Worm (Caenorhabditis elegans) whole organism, L4 larva: ENCODE data around the gene T07A9.15.
A peak's percentile ranks its signal among the peaks of the same experiment; 100 is the strongest.

ENCODE experiments used
- D1046.2 ChIP-seq: fragments of 200-800 bp; sonication (Bioruptor generic); IDR thresholded peaks from 2 replicates; pipeline ENCODE4 v1.3.6; 2022; ENCODE audit warnings: missing genetic modification characterization, missing compliant biosample characterization
- F10B5.3 ChIP-seq: sonication (generic microtip); optimal IDR thresholded peaks from 2 replicates; lab custom pipeline; 2016; ENCODE audit warnings: mild to moderate bottlenecking, missing genetic modification characterization, missing compliant biosample characterization
- F26F4.8 ChIP-seq: fragments of 200-800 bp; sonication (Bioruptor generic); conservative IDR thresholded peaks from 2 replicates; pipeline ENCODE4 v1.3.6; 2022; ENCODE audit warnings: missing genetic modification characterization, missing compliant biosample characterization
- R02D3.7 ChIP-seq: fragments of 150-350 bp; sonication (generic microtip); optimal IDR thresholded peaks from 3 replicates; lab custom pipeline; 2014; ENCODE audit warnings: missing biosample characterization, missing genetic modification characterization
- T26A8.4 ChIP-seq: fragments of 200-800 bp; sonication (Bioruptor generic); IDR thresholded peaks from 2 replicates; pipeline ENCODE4 v1.3.6; 2022; ENCODE audit warnings: missing genetic modification characterization, missing compliant biosample characterization
- Y5F2A.4 ChIP-seq: fragments of 200-800 bp; sonication (Bioruptor generic); optimal IDR thresholded peaks from 2 replicates; lab custom pipeline; 2018; ENCODE audit warnings: mild to moderate bottlenecking, missing genetic modification characterization, missing compliant biosample characterization
- Y75B8A.6 ChIP-seq: fragments of 200-800 bp; sonication (Bioruptor generic); IDR thresholded peaks from 2 replicates; pipeline ENCODE4 v1.3.6; 2022; ENCODE audit warnings: missing genetic modification reagents, missing genetic modification characterization, missing compliant biosample characterization
- ZK337.2 ChIP-seq: fragments of 200-800 bp; sonication (Bioruptor generic); IDR thresholded peaks from 2 replicates; pipeline ENCODE4 v1.3.6; 2022; ENCODE audit warnings: missing genetic modification reagents, missing genetic modification characterization, missing compliant biosample characterization
- aly-2 ChIP-seq: sonication (generic microtip); optimal IDR thresholded peaks from 2 replicates; lab custom pipeline; 2018; ENCODE audit warnings: missing biosample characterization, missing genetic modification characterization
- ceh-20 ChIP-seq: fragments of 200-800 bp; sonication (Bioruptor generic); IDR thresholded peaks from 2 replicates; pipeline ENCODE4 v1.3.6; 2022; ENCODE audit warnings: missing genetic modification reagents, missing genetic modification characterization, missing compliant biosample characterization
- ceh-28 ChIP-seq: fragments of 150-350 bp; optimal IDR thresholded peaks from 2 replicates; lab custom pipeline; 2014; ENCODE audit warnings: missing biosample characterization, missing genetic modification reagents, missing genetic modification characterization
- ceh-32 ChIP-seq: sonication (generic microtip); optimal IDR thresholded peaks from 2 replicates; lab custom pipeline; 2016; ENCODE audit warnings: mild to moderate bottlenecking, missing genetic modification characterization, missing compliant biosample characterization; ENCODE audit not compliant: poor library complexity
- ceh-44 ChIP-seq: fragments of 200-800 bp; sonication (Bioruptor generic); IDR thresholded peaks from 2 replicates; pipeline ENCODE4 v1.3.6; 2022; ENCODE audit warnings: missing genetic modification reagents, missing genetic modification characterization, missing compliant biosample characterization
- ceh-82 ChIP-seq: sonication (generic microtip); optimal IDR thresholded peaks from 2 replicates; lab custom pipeline; 2017; ENCODE audit warnings: missing biosample characterization, missing genetic modification characterization
- daf-8 ChIP-seq: fragments of 200-800 bp; sonication (Bioruptor generic); IDR thresholded peaks from 2 replicates; pipeline ENCODE4 v1.3.6; 2022; ENCODE audit warnings: missing genetic modification characterization, missing compliant biosample characterization
- dmd-8 ChIP-seq: fragments of 200-800 bp; sonication (Bioruptor generic); IDR thresholded peaks from 2 replicates; pipeline ENCODE4 v1.3.6; 2022; ENCODE audit warnings: missing genetic modification characterization, missing compliant biosample characterization
- dpl-1 ChIP-seq: fragments of 150-350 bp; optimal IDR thresholded peaks from 2 replicates; lab custom pipeline; 2014; ENCODE audit warnings: missing biosample characterization, missing genetic modification reagents, missing genetic modification characterization
- duxl-1 ChIP-seq: sonication (generic microtip); optimal IDR thresholded peaks from 2 replicates; lab custom pipeline; 2016; ENCODE audit warnings: mild to moderate bottlenecking, missing genetic modification characterization, moderate library complexity, missing compliant biosample characterization; ENCODE audit not compliant: poor library complexity
- egl-27 ChIP-seq: sonication (generic microtip); optimal IDR thresholded peaks from 3 replicates; lab custom pipeline; 2017; ENCODE audit warnings: missing biosample characterization, missing genetic modification reagents, missing genetic modification characterization
- egl-43 ChIP-seq: fragments of 200-800 bp; sonication (Bioruptor generic); IDR thresholded peaks from 2 replicates; pipeline ENCODE4 v1.3.6; 2022; ENCODE audit warnings: missing genetic modification reagents, missing genetic modification characterization, missing compliant biosample characterization
- hlh-11 ChIP-seq: fragments of 200-800 bp; sonication (Bioruptor generic); optimal IDR thresholded peaks from 2 replicates; lab custom pipeline; 2018; ENCODE audit warnings: mild to moderate bottlenecking, missing genetic modification characterization, missing compliant biosample characterization
- hmg-1.1 ChIP-seq: fragments of 200-800 bp; sonication (Bioruptor generic); IDR thresholded peaks from 2 replicates; pipeline ENCODE4 v1.3.6; 2022; ENCODE audit warnings: missing genetic modification reagents, missing genetic modification characterization, missing compliant biosample characterization
- jun-1 ChIP-seq: fragments of 150-350 bp; optimal IDR thresholded peaks from 2 replicates; lab custom pipeline; 2014; ENCODE audit warnings: missing biosample characterization, missing genetic modification reagents, missing genetic modification characterization
- lim-7 ChIP-seq: fragments of 200-800 bp; sonication (Bioruptor generic); IDR thresholded peaks from 2 replicates; pipeline ENCODE4 v1.3.6; 2022; ENCODE audit warnings: missing genetic modification characterization, missing compliant biosample characterization
- lin-39 ChIP-seq: fragments of 150-350 bp; optimal IDR thresholded peaks from 2 replicates; lab custom pipeline; 2014; ENCODE audit warnings: missing biosample characterization, missing genetic modification reagents, missing genetic modification characterization
- lsy-2 ChIP-seq, 2 experiments: fragments of 150-350 bp in 1 of 2; sonication (generic microtip) in 1 of 2; optimal IDR thresholded peaks; 2 replicates each; lab custom pipeline; 2014 to 2017; ENCODE audit warnings: missing biosample characterization in 2 of 2, missing genetic modification characterization in 2 of 2
- madf-5 ChIP-seq, 2 experiments: fragments of 200-800 bp; sonication (Bioruptor generic); IDR thresholded peaks; 2 replicates each; pipeline ENCODE4 v1.3.6; 2022; ENCODE audit warnings: missing compliant biosample characterization in 2 of 2, missing genetic modification characterization in 2 of 2
- madf-9 ChIP-seq: fragments of 200-800 bp; sonication (Bioruptor generic); conservative IDR thresholded peaks from 2 replicates; pipeline ENCODE4 v1.3.6; 2022; ENCODE audit warnings: missing genetic modification reagents, missing genetic modification characterization, missing compliant biosample characterization
- mdl-1 ChIP-seq, 2 experiments: fragments of 150-350 bp in 1 of 2; sonication (generic microtip) in 1 of 2; optimal IDR thresholded peaks; 2 replicates each; lab custom pipeline; 2014 to 2017; ENCODE audit warnings: missing biosample characterization in 2 of 2, missing genetic modification characterization in 2 of 2
- mdt-29 ChIP-seq: fragments of 200-800 bp; sonication (Bioruptor generic); IDR thresholded peaks from 2 replicates; pipeline ENCODE4 v1.3.6; 2022; ENCODE audit warnings: missing genetic modification reagents, missing genetic modification characterization, missing compliant biosample characterization
- nhr-102 ChIP-seq: sonication (generic microtip); optimal IDR thresholded peaks from 2 replicates; lab custom pipeline; 2016; ENCODE audit warnings: mild to moderate bottlenecking, missing genetic modification characterization, moderate library complexity, missing compliant biosample characterization
- nhr-11 ChIP-seq: fragments of 150-350 bp; optimal IDR thresholded peaks from 2 replicates; lab custom pipeline; 2014; ENCODE audit warnings: missing biosample characterization, missing genetic modification characterization
- nhr-111 ChIP-seq: fragments of 200-800 bp; sonication (Bioruptor generic); optimal IDR thresholded peaks from 2 replicates; lab custom pipeline; 2018; ENCODE audit warnings: mild to moderate bottlenecking, missing genetic modification characterization, missing compliant biosample characterization
- nhr-28 ChIP-seq: fragments of 150-350 bp; optimal IDR thresholded peaks from 2 replicates; lab custom pipeline; 2014; ENCODE audit warnings: missing biosample characterization, missing genetic modification characterization
- nhr-42 ChIP-seq: fragments of 200-800 bp; sonication (Bioruptor generic); IDR thresholded peaks from 2 replicates; pipeline ENCODE4 v1.3.6; 2022; ENCODE audit warnings: missing genetic modification characterization, missing compliant biosample characterization
- nhr-48 ChIP-seq: sonication (generic microtip); optimal IDR thresholded peaks from 2 replicates; lab custom pipeline; 2016; ENCODE audit warnings: mild to moderate bottlenecking, missing genetic modification characterization, missing compliant biosample characterization
- nhr-6 ChIP-seq: fragments of 150-350 bp; optimal IDR thresholded peaks from 2 replicates; lab custom pipeline; 2014; ENCODE audit warnings: missing biosample characterization, missing genetic modification characterization
- nhr-76 ChIP-seq: fragments of 150-350 bp; optimal IDR thresholded peaks from 2 replicates; lab custom pipeline; 2014; ENCODE audit warnings: missing biosample characterization, missing genetic modification characterization
- pha-4 ChIP-seq, 2 experiments: fragments of 150-350 bp in 1 of 2; fragments of 200-800 bp in 1 of 2; sonication (Bioruptor generic) in 1 of 2; IDR thresholded peaks in 1 of 2; optimal IDR thresholded peaks in 1 of 2; 2 replicates each; pipeline versions ENCODE4 v1.3.6 to Lab custom; 2014 to 2022; ENCODE audit warnings: missing genetic modification characterization in 2 of 2, missing genetic modification reagents in 2 of 2, missing biosample characterization in 1 of 2, missing compliant biosample characterization in 1 of 2
- php-3 ChIP-seq: fragments of 200-800 bp; sonication (Bioruptor generic); IDR thresholded peaks from 2 replicates; pipeline ENCODE4 v1.3.6; 2022; ENCODE audit warnings: missing genetic modification reagents, missing genetic modification characterization, missing compliant biosample characterization
- pqm-1 ChIP-seq: sonication (generic microtip); optimal IDR thresholded peaks from 2 replicates; lab custom pipeline; 2017; ENCODE audit warnings: missing biosample characterization, missing genetic modification characterization
- skn-1 ChIP-seq: fragments of 150-350 bp; optimal IDR thresholded peaks from 2 replicates; lab custom pipeline; 2014; ENCODE audit warnings: missing biosample characterization, missing genetic modification characterization
- snpc-4 ChIP-seq: fragments of 150-350 bp; optimal IDR thresholded peaks from 2 replicates; lab custom pipeline; 2014; ENCODE audit warnings: missing biosample characterization, missing genetic modification characterization
- spr-1 ChIP-seq: sonication (generic microtip); optimal IDR thresholded peaks from 2 replicates; lab custom pipeline; 2016; ENCODE audit warnings: mild to moderate bottlenecking, missing genetic modification characterization, missing compliant biosample characterization
- tag-97 ChIP-seq: fragments of 200-800 bp; sonication (Bioruptor generic); IDR thresholded peaks from 2 replicates; pipeline ENCODE4 v1.3.6; 2022; ENCODE audit warnings: missing genetic modification characterization, missing compliant biosample characterization
- unc-39 ChIP-seq: sonication (generic microtip); optimal IDR thresholded peaks from 2 replicates; lab custom pipeline; 2017; ENCODE audit warnings: missing biosample characterization, missing genetic modification characterization
- unc-62 ChIP-seq, 3 experiments: fragments of 150-350 bp in 1 of 3; sonication (generic microtip); optimal IDR thresholded peaks in 2 of 3; peaks in 1 of 3; 1 replicate in 1 of 3; 2 replicates in 2 of 3; lab custom pipeline; 2014 to 2017; ENCODE audit warnings: missing biosample characterization in 3 of 3, missing genetic modification characterization in 3 of 3, missing genetic modification reagents in 3 of 3, missing genotype in 1 of 3
- vab-7 ChIP-seq: fragments of 200-800 bp; sonication (Bioruptor generic); IDR thresholded peaks from 2 replicates; pipeline ENCODE4 v1.3.6; 2022; ENCODE audit warnings: missing genetic modification reagents, missing genetic modification characterization, missing compliant biosample characterization
- zag-1 ChIP-seq: fragments of 150-350 bp; optimal IDR thresholded peaks from 2 replicates; lab custom pipeline; 2014; ENCODE audit warnings: missing biosample characterization, missing genetic modification characterization
- zip-11 ChIP-seq: fragments of 200-800 bp; sonication (Bioruptor generic); IDR thresholded peaks from 2 replicates; pipeline ENCODE4 v1.3.6; 2022; ENCODE audit warnings: missing genetic modification characterization, missing compliant biosample characterization
- ztf-7 ChIP-seq: fragments of 150-350 bp; optimal IDR thresholded peaks from 2 replicates; lab custom pipeline; 2014; ENCODE audit warnings: missing biosample characterization, missing genetic modification characterization

The T07A9.15 gene

DNA sequence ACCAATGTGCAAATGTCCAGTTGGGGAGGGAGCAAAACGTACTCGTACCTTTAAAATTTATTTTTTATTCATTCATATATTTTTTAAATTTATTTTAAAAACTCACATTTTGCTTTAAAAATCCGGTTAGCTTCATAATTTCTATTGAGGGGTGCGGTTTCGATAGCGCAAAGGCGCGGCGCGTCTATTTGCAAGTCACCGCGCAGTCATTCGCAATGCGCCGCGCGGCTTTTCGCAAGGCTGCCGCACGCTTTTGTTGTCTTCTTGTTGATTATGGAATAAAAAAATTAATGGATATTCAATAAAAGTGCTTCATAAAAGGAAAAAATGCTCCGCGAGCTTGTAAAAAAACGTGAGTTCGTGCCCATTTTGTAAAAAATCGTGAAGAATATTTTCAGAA lies 3.1 kb downstream of the T07A9.15 start, which contains the start of the genes ears-2 and uncp-18 (continued):
- TF ChIP-seq pha-4 (GFP tag; IDR thresholded peaks at IDR 0.05; lab: Robert Waterston, UW) (peak; percentile 90), pha-4 (tag; optimal IDR thresholded peaks at IDR 0.05; lab: Kevin White, UChicago) (no peak), egl-43 (peak; percentile 88), F10B5.3 (tag; lab: Kevin White, UChicago) (peak; percentile 55), nhr-111 (GFP tag; lab: Kevin White, UChicago) (no peak), mdt-29 (GFP tag; lab: Robert Waterston, UW) (peak; percentile 73), ceh-44 (peak; percentile 89), zip-11 (GFP tag; lab: Robert Waterston, UW) (no peak), zag-1 (tag; lab: Kevin White, UChicago) (no peak), spr-1 (tag; lab: Kevin White, UChicago) (peak; percentile 90), nhr-11 (tag; lab: Kevin White, UChicago) (no peak), php-3 (GFP tag; lab: Robert Waterston, UW) (peak; percentile 71; the same call in 1 of the 2 replicates), nhr-76 (tag; lab: Kevin White, UChicago) (no peak), F26F4.8 (no peak), hlh-11 (tag; lab: Kevin White, UChicago) (peak; percentile 83), pqm-1 (tag; lab: Kevin White, UChicago) (peak; percentile 54), vab-7 (GFP tag; lab: Robert Waterston, UW) (peak; percentile 98), T26A8.4 (GFP tag; lab: Robert Waterston, UW) (peak; percentile 90), dmd-8 (GFP tag; lab: Robert Waterston, UW) (no peak), madf-5 (GFP tag; IDR thresholded peaks at IDR 0.05; lab: Robert Waterston, UW) (no peak), lsy-2 (tag; optimal IDR thresholded peaks at IDR 0.05; lab: Kevin White, UChicago) (peak; percentile 84 to 95), nhr-6 (tag; lab: Kevin White, UChicago) (peak; percentile 87), dpl-1 (GFP tag; lab: Kevin White, UChicago) (peak; percentile 81), nhr-48 (peak; percentile 71), skn-1 (tag; lab: Kevin White, UChicago) (no peak), ceh-28 (tag; lab: Kevin White, UChicago) (no peak), ceh-20 (GFP tag; lab: Robert Waterston, UW) (peak; percentile 85), nhr-102 (tag; lab: Kevin White, UChicago) (peak; percentile 85), lim-7 (GFP tag; lab: Robert Waterston, UW) (peak; percentile 79), snpc-4 (tag; lab: Kevin White, UChicago) (no peak), nhr-42 (GFP tag; lab: Robert Waterston, UW) (peak; percentile 79), R02D3.7 (peak; percentile 55), daf-8 (no peak), egl-27 (tag; lab: Kevin White, UChicago) (no peak), hmg-1.1 (GFP tag; lab: Robert Waterston, UW) (peak; percentile 95), Y75B8A.6 (GFP tag; lab: Robert Waterston, UW) (peak; percentile 81; the same call in 1 of the 2 replicates), aly-2 (tag; lab: Kevin White, UChicago) (peak; percentile 54), nhr-28 (tag; lab: Kevin White, UChicago) (peak; percentile 63), tag-97 (GFP tag; lab: Robert Waterston, UW) (no peak), duxl-1 (tag; lab: Kevin White, UChicago) (peak; percentile 94), ztf-7 (tag; lab: Kevin White, UChicago) (peak; percentile 71), madf-9 (GFP tag; lab: Robert Waterston, UW) (peak; percentile 76; the same call in 1 of the 2 replicates), ZK337.2 (peak; percentile 80), Y5F2A.4 (GFP tag; lab: Kevin White, UChicago) (no peak), mdl-1 (tag; optimal IDR thresholded peaks at IDR 0.05; lab: Kevin White, UChicago) (peak in 1 of 2 experiments; percentile 20), unc-62 (GFP tag; optimal IDR thresholded peaks at IDR 0.05 in 1 of 2; lab: Kevin White, UChicago) (no peak), unc-62 (tag; optimal IDR thresholded peaks at IDR 0.05; lab: Kevin White, UChicago) (no peak), unc-39 (tag; lab: Kevin White, UChicago) (no peak), ceh-32 (tag; lab: Kevin White, UChicago) (peak; percentile 17), D1046.2 (0 out of 2 replicates have a peak, but pooled peaks have one; percentile 47), ceh-82 (tag; lab: Kevin White, UChicago) (no peak), jun-1 (tag; lab: Kevin White, UChicago) (no peak), lin-39 (tag; lab: Kevin White, UChicago) (no peak)
